Fruit fly (Drosophila melanogaster) S2 (cell line): ENCODE measurements around the gene CG17687.

Experiments used
- CG8478 ChIP-seq: fragments of >200 bp; optimal IDR thresholded peaks from 2 replicates; lab custom pipeline; 2018
- CTCF ChIP-seq, 2 experiments: fragments of >200 bp; optimal IDR thresholded peaks; 2 replicates each; lab custom pipeline; 2018

CG17687 gene

dm6 chr3L:13397656-13398055 is 48.8 kb downstream of the CG17687 start:
- TF ChIP-seq CTCF (optimal IDR thresholded peaks at IDR 0.05; lab: Kevin White, UChicago) (no peak), CG8478 (lab: Kevin White, UChicago) (no peak)

DNA sequence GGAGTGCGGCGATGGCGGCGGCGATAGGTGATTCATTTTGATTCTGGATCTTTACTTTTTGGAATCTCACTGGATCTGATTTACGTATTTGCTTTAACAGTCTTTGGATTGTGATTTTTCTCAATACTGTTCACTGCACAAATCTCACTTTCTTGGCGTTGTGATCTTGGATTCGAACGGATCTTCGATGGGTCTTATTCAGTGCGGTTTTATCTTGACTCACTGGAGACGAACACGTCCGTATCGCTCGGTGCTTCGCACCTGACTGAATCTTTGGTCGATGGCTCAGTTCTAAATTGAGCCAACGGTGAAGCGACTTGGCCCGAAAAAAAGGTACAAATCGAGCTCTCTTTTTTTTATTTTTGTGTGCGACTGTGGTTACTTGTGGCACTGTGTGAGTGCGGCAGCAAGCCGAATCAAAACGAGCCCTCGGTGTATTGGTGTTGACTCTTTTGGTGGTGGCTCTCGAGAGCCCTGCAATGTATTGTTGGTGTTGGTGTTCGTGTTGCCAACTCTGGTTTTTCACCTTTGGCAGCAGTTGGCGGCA is 52.1 kb downstream of the CG17687 start, which contains the start of gene sens:
sens (minus strand) TSS at position 254 of the 547 bp plus-strand sequence.
- no peak for TF ChIP-seq CG8478 (lab: Kevin White, UChicago)
- no peak for TF ChIP-seq CTCF (optimal IDR thresholded peaks at IDR 0.05; lab: Kevin White, UChicago)

- no peak for TF ChIP-seq CG8478 (lab: Kevin White, UChicago)
- TF ChIP-seq CTCF (optimal IDR thresholded peaks at IDR 0.05; lab: Kevin White, UChicago), result no peak
Observed at dm6 chr3L:13403141-13403867, 54.5 kb downstream of the CG17687 start.
